Worm (Caenorhabditis elegans) whole organism, L2 larva: ENCODE results near the gene C09G5.7.

Experiments used
- C34F6.9 ChIP-seq: fragments of 150-350 bp; optimal IDR thresholded peaks from 2 replicates; lab custom pipeline; 2014; ENCODE audit warnings: missing biosample characterization, missing genetic modification characterization
- ama-1 ChIP-seq: fragments of 150-350 bp; optimal IDR thresholded peaks from 2 replicates; lab custom pipeline; 2018; ENCODE audit warnings: inconsistent platforms
- blmp-1 ChIP-seq: sonication (generic microtip); optimal IDR thresholded peaks from 2 replicates; lab custom pipeline; 2017; ENCODE audit warnings: missing genetic modification characterization, mild to moderate bottlenecking, missing compliant biosample characterization, antibody characterized with exemption, moderate library complexity; ENCODE audit not compliant: insufficient read depth
- ceh-82 ChIP-seq: fragments of 150-350 bp; optimal IDR thresholded peaks from 2 replicates; lab custom pipeline; 2014; ENCODE audit warnings: missing biosample characterization, missing genetic modification characterization
- lin-11 ChIP-seq: fragments of 150-350 bp; sonication (generic microtip); optimal IDR thresholded peaks from 2 replicates; lab custom pipeline; 2014; ENCODE audit warnings: missing biosample characterization, missing genetic modification characterization, inconsistent platforms, mixed read lengths
- lin-13 ChIP-seq: fragments of 150-350 bp; optimal IDR thresholded peaks from 2 replicates; lab custom pipeline; 2014; ENCODE audit warnings: missing biosample characterization, missing genetic modification reagents, missing genetic modification characterization
- nhr-23 ChIP-seq: fragments of 150-350 bp; optimal IDR thresholded peaks from 2 replicates; lab custom pipeline; 2014; ENCODE audit warnings: missing biosample characterization, missing genetic modification reagents, missing genetic modification characterization
- nhr-25 ChIP-seq: fragments of 150-350 bp; sonication (generic microtip); optimal IDR thresholded peaks from 3 replicates; lab custom pipeline; 2014; ENCODE audit warnings: missing biosample characterization, missing genetic modification characterization
- nhr-6 ChIP-seq: fragments of 150-350 bp; optimal IDR thresholded peaks from 2 replicates; lab custom pipeline; 2014; ENCODE audit warnings: missing biosample characterization, missing genetic modification characterization
- nhr-77 ChIP-seq: fragments of 150-350 bp; optimal IDR thresholded peaks from 2 replicates; lab custom pipeline; 2014; ENCODE audit warnings: missing biosample characterization, missing genetic modification characterization
- peb-1 ChIP-seq: fragments of 150-350 bp; optimal IDR thresholded peaks from 2 replicates; lab custom pipeline; 2014; ENCODE audit warnings: missing biosample characterization, missing genetic modification characterization
- skn-1 ChIP-seq: sonication (generic microtip); optimal IDR thresholded peaks from 2 replicates; lab custom pipeline; 2017; ENCODE audit warnings: missing biosample characterization, missing genetic modification characterization
- sma-3 ChIP-seq: sonication (generic microtip); optimal IDR thresholded peaks from 2 replicates; lab custom pipeline; 2016; ENCODE audit warnings: missing genetic modification reagents, missing genetic modification characterization, missing compliant biosample characterization
- sma-9 ChIP-seq, 2 experiments: fragments of 150-350 bp in 1 of 2; sonication (generic microtip) in 1 of 2; optimal IDR thresholded peaks; 2 replicates each; lab custom pipeline; 2014 to 2016; ENCODE audit warnings: missing genetic modification characterization in 2 of 2, mild to moderate bottlenecking in 1 of 2, missing biosample characterization in 1 of 2, missing compliant biosample characterization in 1 of 2, missing genetic modification reagents in 1 of 2, moderate library complexity in 1 of 2
- unc-39 ChIP-seq: fragments of 150-350 bp; optimal IDR thresholded peaks from 2 replicates; lab custom pipeline; 2014; ENCODE audit warnings: missing biosample characterization, missing genetic modification characterization
- unc-62 ChIP-seq: fragments of 150-350 bp; optimal IDR thresholded peaks from 2 replicates; lab custom pipeline; 2014; ENCODE audit warnings: missing biosample characterization, missing genetic modification reagents, missing genetic modification characterization
- ztf-1 ChIP-seq: fragments of 200-800 bp; sonication (Bioruptor generic); conservative IDR thresholded peaks from 2 replicates; pipeline ENCODE4 v1.3.6; 2022; ENCODE audit warnings: missing genetic modification characterization, missing compliant biosample characterization
- ztf-4 ChIP-seq: fragments of 150-350 bp; optimal IDR thresholded peaks from 2 replicates; lab custom pipeline; 2014; ENCODE audit warnings: missing biosample characterization, missing genetic modification characterization

C09G5.7 gene

ce11 chrII:10761653-10762052, 47.0 kb downstream of the C09G5.7 start:
- no peak for TF ChIP-seq sma-3 (GFP tag; lab: Kevin White, UChicago)
- TF ChIP-seq ztf-1 = no peak
- no peak for TF ChIP-seq skn-1
- TF ChIP-seq C34F6.9 (tag; lab: Kevin White, UChicago) = no peak
- no peak for TF ChIP-seq unc-39 (tag; lab: Kevin White, UChicago)
- no peak for TF ChIP-seq sma-9 (GFP tag; optimal IDR thresholded peaks at IDR 0.05; lab: Kevin White, UChicago)
- TF ChIP-seq sma-9 (tag; optimal IDR thresholded peaks at IDR 0.05; lab: Kevin White, UChicago) = no peak
- TF ChIP-seq nhr-25 = no peak
- TF ChIP-seq nhr-6 (tag; lab: Kevin White, UChicago) = no peak
- TF ChIP-seq blmp-1 (tag; lab: Kevin White, UChicago) = no peak
- TF ChIP-seq lin-13 = no peak
- no peak for TF ChIP-seq nhr-77
- TF ChIP-seq ztf-4 = no peak

DNA sequence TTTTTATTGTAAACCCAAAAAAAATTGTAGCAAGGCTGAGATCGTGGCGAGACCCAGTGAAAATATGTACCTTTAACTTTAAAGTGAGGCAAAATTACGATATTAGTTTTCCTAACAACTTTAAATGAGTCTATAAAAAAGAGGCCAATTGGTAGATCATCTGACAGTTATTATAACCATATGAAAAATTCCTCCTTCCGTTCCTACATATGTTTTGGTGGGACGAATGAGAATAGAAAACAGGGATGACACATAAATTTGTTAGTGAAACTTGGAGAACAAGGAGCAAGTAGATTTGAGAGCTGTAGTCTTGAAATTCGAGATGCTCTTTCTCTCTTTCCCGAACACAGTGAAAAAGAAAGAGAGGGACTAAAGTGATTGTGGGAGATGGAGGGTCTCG, 50.6 kb downstream of the C09G5.7 start:
- TF ChIP-seq nhr-6 (tag; lab: Kevin White, UChicago) = no peak
- no peak for TF ChIP-seq peb-1 (tag; lab: Kevin White, UChicago)
- TF ChIP-seq unc-39 (tag; lab: Kevin White, UChicago) = no peak
- no peak for TF ChIP-seq lin-11 (tag; lab: Kevin White, UChicago)
- TF ChIP-seq blmp-1 (tag; lab: Kevin White, UChicago) = no peak
- no peak for TF ChIP-seq nhr-23 (tag; lab: Kevin White, UChicago)
- no peak for TF ChIP-seq ama-1 (lab: Kevin White, UChicago)
- TF ChIP-seq ceh-82 (tag; lab: Kevin White, UChicago) = no peak
- TF ChIP-seq unc-62 (GFP tag; lab: Kevin White, UChicago) = no peak
- no peak for TF ChIP-seq skn-1
- no peak for TF ChIP-seq ztf-1
